Fruit fly (Drosophila melanogaster) whole organism, embryonic: ENCODE results near the gene CG43273.

ENCODE experiments used
- C15 ChIP-seq: fragments of 200-800 bp; sonication (Bioruptor generic); IDR thresholded peaks from 3 replicates; pipeline ENCODE4 v1.3.6; 2022; ENCODE audit warnings: missing biosample characterization, missing genetic modification characterization
- CG1024 ChIP-seq: fragments of 200-800 bp; sonication (Bioruptor generic); IDR thresholded peaks from 2 replicates; pipeline ENCODE4 v1.3.6; 2022; ENCODE audit warnings: missing biosample characterization, missing genetic modification characterization
- CG10321 ChIP-seq: fragments of 200-800 bp; sonication (Bioruptor generic); IDR thresholded peaks from 2 replicates; pipeline ENCODE4 v1.3.6; 2022; ENCODE audit warnings: missing biosample characterization, missing genetic modification characterization
- CG10366 ChIP-seq: fragments of 200-800 bp; sonication (Bioruptor generic); IDR thresholded peaks from 2 replicates; pipeline ENCODE4 v1.3.6; 2022; ENCODE audit warnings: missing biosample characterization, missing genetic modification characterization
- CG10654 ChIP-seq: fragments of 200-800 bp; sonication (Bioruptor generic); optimal IDR thresholded peaks from 2 replicates; lab custom pipeline; 2016; ENCODE audit warnings: missing biosample characterization, missing genetic modification characterization
- CG12236 ChIP-seq: fragments of 200-800 bp; sonication (Bioruptor generic); optimal IDR thresholded peaks from 2 replicates; lab custom pipeline; 2016; ENCODE audit warnings: missing biosample characterization, missing genetic modification characterization
- CG12769 ChIP-seq: fragments of 200-800 bp; sonication (Bioruptor generic); optimal IDR thresholded peaks from 2 replicates; lab custom pipeline; 2019; ENCODE audit warnings: missing biosample characterization, mild to moderate bottlenecking, missing genetic modification characterization, moderate library complexity
- CG13287 ChIP-seq: fragments of 200-800 bp; sonication (Bioruptor generic); IDR thresholded peaks from 2 replicates; pipeline ENCODE4 v1.3.6; 2022; ENCODE audit warnings: missing biosample characterization, missing genetic modification characterization; ENCODE audit not compliant: partially characterized antibody
- CG13894 ChIP-seq: fragments of 200-800 bp; sonication (Bioruptor generic); optimal IDR thresholded peaks from 3 replicates; lab custom pipeline; 2018; ENCODE audit warnings: missing biosample characterization, mild to moderate bottlenecking, missing genetic modification characterization, moderate library complexity
- CG14441 ChIP-seq: fragments of 200-800 bp; sonication (Bioruptor generic); IDR thresholded peaks from 2 replicates; pipeline ENCODE4 v1.3.6; 2022; ENCODE audit warnings: missing biosample characterization, missing genetic modification characterization
- CG1603 ChIP-seq: fragments of 200-800 bp; sonication (Bioruptor generic); optimal IDR thresholded peaks from 2 replicates; lab custom pipeline; 2019; ENCODE audit warnings: missing biosample characterization, mild to moderate bottlenecking, missing genetic modification characterization, moderate library complexity
- CG16863 ChIP-seq: fragments of 200-800 bp; sonication (Bioruptor generic); optimal IDR thresholded peaks from 3 replicates; lab custom pipeline; 2016; ENCODE audit warnings: missing biosample characterization, missing genetic modification characterization
- CG17328 ChIP-seq: fragments of 200-800 bp; sonication (Bioruptor generic); IDR thresholded peaks from 2 replicates; pipeline ENCODE4 v1.3.6; 2022; ENCODE audit warnings: missing biosample characterization, missing genetic modification characterization
- CG18619 ChIP-seq: fragments of 200-800 bp; sonication (Bioruptor generic); optimal IDR thresholded peaks from 3 replicates; lab custom pipeline; 2017; ENCODE audit warnings: missing biosample characterization, mild to moderate bottlenecking, missing genetic modification characterization
- CG18764 ChIP-seq: fragments of 200-800 bp; sonication (Bioruptor generic); optimal IDR thresholded peaks from 3 replicates; lab custom pipeline; 2016; ENCODE audit warnings: missing biosample characterization, missing genetic modification characterization
- CG3065 ChIP-seq: fragments of 200-800 bp; sonication (Bioruptor generic); optimal IDR thresholded peaks from 2 replicates; lab custom pipeline; 2016; ENCODE audit warnings: missing biosample characterization, missing genetic modification characterization
- CG31441 ChIP-seq: fragments of 200-800 bp; sonication (Bioruptor generic); IDR thresholded peaks from 2 replicates; pipeline ENCODE4 v1.3.6; 2022; ENCODE audit warnings: missing biosample characterization, missing genetic modification characterization
- CG3281 ChIP-seq: fragments of 200-800 bp; sonication (Bioruptor generic); optimal IDR thresholded peaks from 3 replicates; lab custom pipeline; 2017; ENCODE audit warnings: missing biosample characterization, mild to moderate bottlenecking, missing genetic modification characterization
- CG6175 ChIP-seq: fragments of 200-800 bp; sonication (Bioruptor generic); IDR thresholded peaks from 3 replicates; pipeline ENCODE4 v1.3.6; 2022; ENCODE audit warnings: missing biosample characterization, missing genetic modification characterization
- CG6654 ChIP-seq: fragments of 200-800 bp; sonication (Bioruptor generic); optimal IDR thresholded peaks from 2 replicates; lab custom pipeline; 2017; ENCODE audit warnings: missing biosample characterization, mild to moderate bottlenecking, missing genetic modification characterization
- CG7786 ChIP-seq: fragments of 200-800 bp; sonication (Bioruptor generic); optimal IDR thresholded peaks from 2 replicates; lab custom pipeline; 2016; ENCODE audit warnings: missing biosample characterization, missing genetic modification characterization
- CG7839 ChIP-seq: fragments of 200-800 bp; sonication (Bioruptor generic); optimal IDR thresholded peaks from 3 replicates; lab custom pipeline; 2018; ENCODE audit warnings: missing biosample characterization, mild to moderate bottlenecking, missing genetic modification characterization, moderate library complexity
- CG9215 ChIP-seq: fragments of 200-800 bp; sonication (Bioruptor generic); IDR thresholded peaks from 2 replicates; pipeline ENCODE4 v1.3.6; 2022; ENCODE audit warnings: missing biosample characterization, missing genetic modification characterization
- D19A ChIP-seq: fragments of 200-800 bp; optimal IDR thresholded peaks from 3 replicates; lab custom pipeline; 2019; ENCODE audit warnings: missing biosample characterization, mild to moderate bottlenecking, missing genetic modification characterization, moderate library complexity
- Dek ChIP-seq: fragments of 200-800 bp; sonication (Bioruptor generic); optimal IDR thresholded peaks from 3 replicates; lab custom pipeline; 2019; ENCODE audit warnings: missing biosample characterization, mild to moderate bottlenecking, missing genetic modification characterization, moderate library complexity
- Dref ChIP-seq: fragments of 200-800 bp; sonication (Bioruptor generic); IDR thresholded peaks from 2 replicates; pipeline ENCODE4 v1.3.6; 2022; ENCODE audit warnings: missing biosample characterization, missing genetic modification characterization
- Fer3 ChIP-seq: fragments of 200-800 bp; sonication (Bioruptor generic); optimal IDR thresholded peaks from 2 replicates; lab custom pipeline; 2018; ENCODE audit warnings: missing biosample characterization, mild to moderate bottlenecking, missing genetic modification characterization, moderate library complexity
- H15 ChIP-seq: fragments of 200-800 bp; sonication (Bioruptor generic); IDR thresholded peaks from 3 replicates; pipeline ENCODE4 v1.3.6; 2022; ENCODE audit warnings: missing biosample characterization, missing genetic modification characterization
- HLH3B ChIP-seq: fragments of 200-800 bp; sonication (Bioruptor generic); IDR thresholded peaks from 2 replicates; pipeline ENCODE4 v1.3.6; 2022; ENCODE audit warnings: missing biosample characterization, missing genetic modification characterization
- Hand ChIP-seq: fragments of 200-800 bp; sonication (Bioruptor generic); optimal IDR thresholded peaks from 2 replicates; lab custom pipeline; 2017; ENCODE audit warnings: mild to moderate bottlenecking, missing biosample characterization, missing genetic modification reagents, missing genetic modification characterization
- Meics ChIP-seq: fragments of 200-800 bp; sonication (Bioruptor generic); optimal IDR thresholded peaks from 2 replicates; lab custom pipeline; 2017; ENCODE audit warnings: missing biosample characterization, mild to moderate bottlenecking, missing genetic modification characterization
- Nf-YB ChIP-seq: fragments of 200-800 bp; sonication (Bioruptor generic); optimal IDR thresholded peaks from 3 replicates; lab custom pipeline; 2019; ENCODE audit warnings: missing biosample characterization, mild to moderate bottlenecking, missing genetic modification characterization, moderate library complexity
- Side ChIP-seq: fragments of 200-800 bp; sonication (Bioruptor generic); optimal IDR thresholded peaks from 2 replicates; lab custom pipeline; 2016; ENCODE audit warnings: missing biosample characterization, missing genetic modification characterization
- Spps ChIP-seq: fragments of 200-800 bp; sonication (Bioruptor generic); optimal IDR thresholded peaks from 2 replicates; lab custom pipeline; 2018; ENCODE audit warnings: missing biosample characterization, mild to moderate bottlenecking, missing genetic modification characterization
- ato ChIP-seq: fragments of 200-800 bp; sonication (Bioruptor generic); IDR thresholded peaks from 2 replicates; pipeline ENCODE4 v1.3.6; 2022; ENCODE audit warnings: missing biosample characterization, missing genetic modification characterization; ENCODE audit not compliant: partially characterized antibody
- btn ChIP-seq: fragments of 200-800 bp; sonication (Bioruptor generic); optimal IDR thresholded peaks from 2 replicates; lab custom pipeline; 2016; ENCODE audit warnings: missing biosample characterization, missing genetic modification characterization
- croc ChIP-seq: fragments of 200-800 bp; sonication (Bioruptor generic); conservative IDR thresholded peaks from 3 replicates; pipeline ENCODE4 v1.3.6; 2022; ENCODE audit warnings: missing biosample characterization, missing genetic modification characterization
- ham ChIP-seq: fragments of 200-800 bp; sonication (Bioruptor generic); IDR thresholded peaks from 2 replicates; pipeline ENCODE4 v1.3.6; 2022; ENCODE audit warnings: missing biosample characterization, missing genetic modification characterization
- mirr ChIP-seq: fragments of 200-800 bp; sonication (Bioruptor generic); optimal IDR thresholded peaks from 3 replicates; lab custom pipeline; 2018; ENCODE audit warnings: missing biosample characterization, mild to moderate bottlenecking, missing genetic modification characterization
- nerfin-2 ChIP-seq: fragments of 200-800 bp; sonication (Bioruptor generic); IDR thresholded peaks from 2 replicates; pipeline ENCODE4 v1.3.6; 2022; ENCODE audit warnings: missing biosample characterization, missing genetic modification characterization; ENCODE audit not compliant: partially characterized antibody
- nom ChIP-seq: fragments of 200-800 bp; sonication (Bioruptor generic); optimal IDR thresholded peaks from 2 replicates; lab custom pipeline; 2017; ENCODE audit warnings: missing biosample characterization, missing genetic modification characterization, mild to moderate bottlenecking, moderate library complexity, missing genetic modification reagents
- pan ChIP-seq, 4 experiments: fragments of >200 bp in 3 of 4; fragments of 200-800 bp in 1 of 4; sonication (Bioruptor generic) in 1 of 4; optimal IDR thresholded peaks in 3 of 4; IDR thresholded peaks in 1 of 4; 2 replicates each; pipeline versions ENCODE4 v1.3.6 to Lab custom; 2017 to 2022; ENCODE audit warnings: missing biosample characterization in 2 of 4, missing genetic modification characterization in 2 of 4, mixed read lengths in 1 of 4
- rib ChIP-seq: fragments of 200-800 bp; sonication (Bioruptor generic); IDR thresholded peaks from 2 replicates; pipeline ENCODE4 v1.3.6; 2022; ENCODE audit warnings: missing biosample characterization, missing genetic modification characterization
- shn ChIP-seq: fragments of 200-800 bp; sonication (Bioruptor generic); optimal IDR thresholded peaks from 3 replicates; lab custom pipeline; 2016; ENCODE audit warnings: missing biosample characterization, missing genetic modification characterization
- sr ChIP-seq: fragments of 200-800 bp; sonication (Bioruptor generic); IDR thresholded peaks from 3 replicates; pipeline ENCODE4 v1.3.6; 2022; ENCODE audit warnings: missing biosample characterization, missing genetic modification characterization
- stwl ChIP-seq: fragments of 200-800 bp; sonication (Bioruptor generic); optimal IDR thresholded peaks from 3 replicates; lab custom pipeline; 2018; ENCODE audit warnings: missing biosample characterization, mild to moderate bottlenecking, missing genetic modification characterization, moderate library complexity
- tna ChIP-seq: fragments of 200-800 bp; sonication (Bioruptor generic); IDR thresholded peaks from 2 replicates; pipeline ENCODE4 v1.3.6; 2022; ENCODE audit warnings: missing biosample characterization, missing genetic modification characterization; ENCODE audit not compliant: partially characterized antibody
- trh ChIP-seq: fragments of 200-800 bp; sonication (Bioruptor generic); optimal IDR thresholded peaks from 2 replicates; lab custom pipeline; 2016; ENCODE audit warnings: missing biosample characterization, missing genetic modification characterization
- zfh1 ChIP-seq: fragments of 200-800 bp; sonication (Bioruptor generic); IDR thresholded peaks from 3 replicates; pipeline ENCODE4 v1.3.6; 2022; ENCODE audit warnings: missing biosample characterization, missing genetic modification characterization

The CG43273 gene

DNA sequence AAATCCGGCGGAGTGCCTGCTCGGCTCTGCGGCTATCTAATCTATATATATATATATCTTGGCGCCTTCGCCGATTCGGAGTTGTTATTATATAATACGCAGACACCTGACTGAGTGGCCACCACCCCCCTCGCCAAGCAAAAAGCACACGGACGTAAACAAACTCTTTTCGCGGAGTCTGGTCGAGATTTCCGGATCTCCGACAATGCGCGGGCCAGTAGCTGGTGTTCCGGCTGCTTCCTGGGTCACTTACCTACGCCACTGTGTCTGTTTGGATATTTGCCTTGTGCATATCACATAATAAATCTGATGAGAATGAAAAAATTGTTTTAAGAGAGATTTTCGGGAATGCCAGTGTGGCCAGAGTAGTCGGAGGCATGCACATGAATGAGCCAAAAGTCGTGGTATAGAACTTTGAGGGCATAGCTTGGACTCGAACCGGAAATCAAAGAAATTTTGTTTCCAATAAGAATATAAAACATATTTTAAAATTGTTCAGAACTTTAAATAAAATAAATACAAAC, 43.0 kb upstream of the CG43273 start, which contains the start of gene CG5805 (continued):
- TF ChIP-seq CG12769 (tag; lab: Kevin White, UChicago) = peak; percentile 96
- TF ChIP-seq Dref (GFP tag; lab: Robert Waterston, UW) = peak; percentile 45
- TF ChIP-seq trh = peak; percentile 83
- peak; percentile 10 for TF ChIP-seq Hand (GFP tag; lab: Kevin White, UChicago)
- peak; percentile 38; the same call in 1 of the 2 replicates for TF ChIP-seq CG13287 (GFP tag; lab: Robert Waterston, UW)
- TF ChIP-seq CG7786 = peak; percentile 16
- TF ChIP-seq ham (GFP tag; lab: Robert Waterston, UW) = peak; percentile 52; the same call in 1 of the 2 replicates
- peak; percentile 56 for TF ChIP-seq shn (GFP tag; lab: Kevin White, UChicago)
- no peak for TF ChIP-seq pan (optimal IDR thresholded peaks at IDR 0.05; lab: Kevin White, UChicago)
- TF ChIP-seq pan (GFP tag; optimal IDR thresholded peaks at IDR 0.05 in 1 of 2, IDR thresholded peaks at IDR 0.05 in 1 of 2) = peak in 1 of 2 experiments; percentile 86
- no peak for TF ChIP-seq nom
- TF ChIP-seq Dek = peak; percentile 72
- peak; percentile 46; the same call in 1 of the 3 replicates for TF ChIP-seq CG6175 (GFP tag; lab: Robert Waterston, UW)
- peak; percentile 72 for TF ChIP-seq CG14441 (GFP tag; lab: Robert Waterston, UW)
- TF ChIP-seq stwl (tag; lab: Kevin White, UChicago) = no peak
- peak; percentile 92 for TF ChIP-seq Fer3 (tag; lab: Kevin White, UChicago)
- TF ChIP-seq mirr (GFP tag; lab: Kevin White, UChicago) = peak; percentile 81
- peak; percentile 84 for TF ChIP-seq CG10366 (GFP tag; lab: Robert Waterston, UW)
- TF ChIP-seq H15 (GFP tag; lab: Robert Waterston, UW) = peak; percentile 86
- peak; percentile 55 for TF ChIP-seq CG9215 (GFP tag; lab: Robert Waterston, UW)
- TF ChIP-seq CG1603 (tag; lab: Kevin White, UChicago) = peak; percentile 91
- TF ChIP-seq CG3281 (GFP tag; lab: Kevin White, UChicago) = peak; percentile 92
- TF ChIP-seq CG10654 (GFP tag; lab: Kevin White, UChicago) = peak; percentile 76
- TF ChIP-seq zfh1 = peak; percentile 85
- TF ChIP-seq CG17328 (GFP tag; lab: Robert Waterston, UW) = peak; percentile 89
- TF ChIP-seq D19A (tag; lab: Kevin White, UChicago) = no peak
- 0 out of 2 replicates have a peak, but pooled peaks have one; percentile 39 for TF ChIP-seq rib (GFP tag; lab: Robert Waterston, UW)
- TF ChIP-seq Spps (tag; lab: Kevin White, UChicago) = peak; percentile 68
- TF ChIP-seq C15 (GFP tag; lab: Robert Waterston, UW) = peak; percentile 78; the same call in 2 of the 3 replicates
- no peak for TF ChIP-seq ato (GFP tag; lab: Robert Waterston, UW)
- peak; percentile 64 for TF ChIP-seq CG6654 (GFP tag; lab: Kevin White, UChicago)
- peak; percentile 53 for TF ChIP-seq CG12236 (GFP tag; lab: Kevin White, UChicago)
- peak; percentile 94 for TF ChIP-seq Meics (GFP tag; lab: Kevin White, UChicago)
- peak; percentile 37 for TF ChIP-seq btn
- TF ChIP-seq CG10321 (GFP tag; lab: Robert Waterston, UW) = peak; percentile 71
- TF ChIP-seq sr (GFP tag; lab: Robert Waterston, UW) = peak; percentile 81
- peak; percentile 75 for TF ChIP-seq CG18764 (GFP tag; lab: Kevin White, UChicago)
- peak; percentile 81 for TF ChIP-seq CG7839 (tag; lab: Kevin White, UChicago)
- TF ChIP-seq Side (GFP tag; lab: Kevin White, UChicago) = peak; percentile 80
- TF ChIP-seq CG16863 = peak; percentile 58
- TF ChIP-seq nerfin-2 (GFP tag; lab: Robert Waterston, UW) = no peak
- peak; percentile 91 for TF ChIP-seq CG18619 (GFP tag; lab: Kevin White, UChicago)
- TF ChIP-seq CG13894 = peak; percentile 58
- TF ChIP-seq croc (GFP tag; lab: Robert Waterston, UW) = no peak; the same call in 2 of the 3 replicates
- TF ChIP-seq HLH3B (GFP tag; lab: Robert Waterston, UW) = peak; percentile 63
- TF ChIP-seq tna (GFP tag; lab: Robert Waterston, UW) = peak; percentile 9; the same call in 1 of the 2 replicates
- TF ChIP-seq CG1024 (GFP tag; lab: Robert Waterston, UW) = peak; percentile 72
- peak; percentile 45 for TF ChIP-seq CG3065 (GFP tag; lab: Kevin White, UChicago)
- no peak for TF ChIP-seq Nf-YB (GFP tag; lab: Kevin White, UChicago)
- peak; percentile 85 for TF ChIP-seq CG31441
